Fruit fly (Drosophila melanogaster) Kc167 (cell line): Measurements from ENCODE around the gene CG5509.
A peak's percentile ranks its signal among the peaks of the same experiment; 100 is the strongest.

ENCODE experiments used
- Sin3A ChIP-seq: fragments of >200 bp; optimal IDR thresholded peaks from 2 replicates; lab custom pipeline; 2018; ENCODE audit warnings: missing external identifiers
- h ChIP-seq: fragments of >200 bp; optimal IDR thresholded peaks from 3 replicates; lab custom pipeline; 2018; ENCODE audit warnings: missing external identifiers
- psq ChIP-seq: fragments of >200 bp; optimal IDR thresholded peaks from 2 replicates; lab custom pipeline; 2017; ENCODE audit warnings: missing external identifiers
- ttk ChIP-seq: sonication (Bioruptor generic); optimal IDR thresholded peaks from 2 replicates; lab custom pipeline; 2017; ENCODE audit warnings: missing external identifiers

DNA sequence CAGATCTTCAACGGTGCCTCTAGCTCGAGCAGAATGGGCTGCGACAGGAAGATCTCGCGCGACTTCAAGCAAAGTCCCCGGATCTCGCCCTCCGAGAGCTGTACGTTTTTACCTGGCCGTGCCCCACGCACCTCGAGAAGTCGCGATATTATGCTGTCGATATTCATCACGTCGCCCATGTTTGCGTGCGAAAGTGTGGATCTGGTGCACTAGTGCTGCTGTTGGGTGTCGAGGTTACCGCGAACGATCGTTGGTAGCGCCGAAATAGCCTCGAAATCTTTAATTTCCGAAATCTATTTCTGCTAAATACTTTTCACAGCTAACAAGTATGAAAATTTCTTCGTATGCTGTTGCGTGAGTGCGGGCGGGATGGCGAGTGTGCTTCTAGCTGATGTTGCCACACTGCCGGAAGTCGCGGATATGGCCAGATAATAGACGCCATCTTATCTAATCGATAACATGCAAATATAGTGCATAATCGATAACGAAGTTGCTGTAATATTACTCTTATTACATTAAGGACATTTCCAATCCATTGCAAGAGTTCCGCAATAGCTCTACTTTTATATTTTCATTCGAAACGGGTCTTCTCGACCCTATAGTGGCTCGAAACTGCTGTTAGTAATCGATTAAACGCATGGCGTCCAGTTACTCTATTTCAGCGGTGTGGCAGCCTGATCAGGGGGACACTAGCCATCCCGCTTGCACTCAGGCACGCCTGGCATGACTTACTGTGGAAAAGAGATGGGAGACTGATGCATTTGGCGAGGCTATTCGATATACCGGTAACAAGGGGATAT is 26.6 kb upstream of the CG5509 start, which contains the start of gene Pp1-87B:
- peak; percentile 100 for TF ChIP-seq psq
- no peak for TF ChIP-seq h
- peak; percentile 32 for TF ChIP-seq Sin3A
- no peak for TF ChIP-seq ttk (lab: Kevin White, UChicago)
